In the genomic region with DNA sequence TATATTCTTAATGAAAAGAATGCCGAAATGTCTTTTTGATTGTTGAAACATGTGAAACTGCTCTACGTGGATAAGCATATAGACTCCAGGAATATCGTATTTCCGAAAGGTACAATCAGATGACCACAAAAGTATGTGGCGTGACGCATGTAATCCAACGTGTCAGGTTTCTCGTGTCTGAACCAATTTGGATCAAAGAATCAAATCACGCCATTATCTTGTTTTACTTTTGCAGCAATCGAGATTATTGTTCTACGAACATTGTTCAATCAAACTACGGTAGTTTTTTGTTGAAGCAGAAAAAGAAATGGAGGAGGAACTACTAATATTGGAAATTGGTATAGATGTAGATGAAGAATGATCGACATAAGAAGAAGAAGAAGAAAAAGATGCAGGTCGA, we compare ENCODE assay signal across 4 worm cellular contexts.
TF ChIP-seq lines count a peak whose summit lies in the region.

No protein-coding gene starts in this region.

TF ChIP-seq in whole organism, L1 larva, 84 proteins besides CTCF, POLR2A, EP300 and RAD21 (continues in another document):
- TF ChIP-seq ztf-11 (tag; optimal IDR thresholded peaks at IDR 0.05; lab: Kevin White, UChicago) (no peak), lin-35 (GFP tag; optimal IDR thresholded peaks at IDR 0.05; lab: Kevin White, UChicago) (peak in 1 of 2 experiments; percentile 44), F16B12.6 (tag; optimal IDR thresholded peaks at IDR 0.05; lab: Kevin White, UChicago) (no peak), rnt-1 (tag; optimal IDR thresholded peaks at IDR 0.05; lab: Kevin White, UChicago) (no peak), grh-1 (GFP tag; IDR thresholded peaks at IDR 0.05; lab: Robert Waterston, UW) (0 out of 2 replicates have a peak, but pooled peaks have one; percentile 28), nhr-237 (tag; optimal IDR thresholded peaks at IDR 0.05; lab: Kevin White, UChicago) (no peak), efl-1 (optimal IDR thresholded peaks at IDR 0.05; lab: Kevin White, UChicago) (no peak), efl-1 (GFP tag; optimal IDR thresholded peaks at IDR 0.05 in 1 of 2; lab: Kevin White, UChicago) (peak in 1 of 2 experiments; percentile 72), lin-14 (GFP tag; optimal IDR thresholded peaks at IDR 0.05; lab: Kevin White, UChicago) (peak; percentile 55), nhr-47 (tag; optimal IDR thresholded peaks at IDR 0.05; lab: Kevin White, UChicago) (peak; percentile 12), elt-3 (tag; optimal IDR thresholded peaks at IDR 0.05; lab: Kevin White, UChicago) (peak in 1 of 6 experiments; percentile 67), isw-1 (GFP tag; IDR thresholded peaks at IDR 0.05; lab: Robert Waterston, UW) (no peak), nhr-90 (tag; optimal IDR thresholded peaks at IDR 0.05; lab: Kevin White, UChicago; ENCODE audit: poor library complexity) (peak; percentile 46), egl-13 (tag; optimal IDR thresholded peaks at IDR 0.05; lab: Kevin White, UChicago) (no peak), hlh-4 (tag; optimal IDR thresholded peaks at IDR 0.05; lab: Kevin White, UChicago) (no peak), nhr-85 (tag; lab: Kevin White, UChicago) (peak; percentile 82), fos-1 (tag; optimal IDR thresholded peaks at IDR 0.05; lab: Kevin White, UChicago) (no peak), fkh-10 (GFP tag; optimal IDR thresholded peaks at IDR 0.05; lab: Kevin White, UChicago) (no peak), nhr-20 (tag; optimal IDR thresholded peaks at IDR 0.05; lab: Kevin White, UChicago) (peak; percentile 77), mep-1 (tag; optimal IDR thresholded peaks at IDR 0.05; lab: Kevin White, UChicago) (peak; percentile 35), lsy-2 (tag; optimal IDR thresholded peaks at IDR 0.05; lab: Kevin White, UChicago) (no peak), blmp-1 (tag; optimal IDR thresholded peaks at IDR 0.05; lab: Kevin White, UChicago) (peak; percentile 56)

TF ChIP-seq in whole organism, L2 larva, 48 proteins besides CTCF, POLR2A, EP300 and RAD21 (continues in another document):
- TF ChIP-seq gmeb-1 (tag; optimal IDR thresholded peaks at IDR 0.05; lab: Kevin White, UChicago) = no peak
- TF ChIP-seq unc-62 (GFP tag; optimal IDR thresholded peaks at IDR 0.05; lab: Kevin White, UChicago) = no peak
- TF ChIP-seq F13H6.1 (tag; optimal IDR thresholded peaks at IDR 0.05; lab: Kevin White, UChicago) = no peak
- peak; percentile 19 for TF ChIP-seq nhr-129 (tag; optimal IDR thresholded peaks at IDR 0.05; lab: Kevin White, UChicago)
- TF ChIP-seq nhr-21 (tag; optimal IDR thresholded peaks at IDR 0.05; lab: Kevin White, UChicago) = peak; percentile 68
- TF ChIP-seq lsy-2 (tag; optimal IDR thresholded peaks at IDR 0.05; lab: Kevin White, UChicago) = peak in 1 of 2 experiments; percentile 19
- no peak for TF ChIP-seq aly-2 (tag; optimal IDR thresholded peaks at IDR 0.05; lab: Kevin White, UChicago)
- TF ChIP-seq nhr-77 (tag; optimal IDR thresholded peaks at IDR 0.05; lab: Kevin White, UChicago) = no peak
- TF ChIP-seq zag-1 (tag; optimal IDR thresholded peaks at IDR 0.05; lab: Kevin White, UChicago) = no peak
- TF ChIP-seq nhr-11 (tag; optimal IDR thresholded peaks at IDR 0.05; lab: Kevin White, UChicago) = no peak
- no peak for TF ChIP-seq ceh-82 (tag; optimal IDR thresholded peaks at IDR 0.05; lab: Kevin White, UChicago)
- TF ChIP-seq peb-1 (tag; optimal IDR thresholded peaks at IDR 0.05; lab: Kevin White, UChicago) = no peak
- no peak for TF ChIP-seq elt-1 (tag; optimal IDR thresholded peaks at IDR 0.05; lab: Kevin White, UChicago)
- no peak for TF ChIP-seq mbf-1 (tag; optimal IDR thresholded peaks at IDR 0.05; lab: Kevin White, UChicago)
- TF ChIP-seq ZK546.5 (tag; optimal IDR thresholded peaks at IDR 0.05; lab: Kevin White, UChicago) = no peak
- no peak for TF ChIP-seq Y55F3AM.14 (GFP tag; optimal IDR thresholded peaks at IDR 0.05; lab: Kevin White, UChicago)
- TF ChIP-seq C34F6.9 (tag; optimal IDR thresholded peaks at IDR 0.05; lab: Kevin White, UChicago) = no peak
- TF ChIP-seq R02D3.7 (tag; optimal IDR thresholded peaks at IDR 0.05; lab: Kevin White, UChicago) = no peak
- no peak for TF ChIP-seq nhr-10 (tag; optimal IDR thresholded peaks at IDR 0.05; lab: Kevin White, UChicago)
- no peak for TF ChIP-seq snpc-4 (tag; optimal IDR thresholded peaks at IDR 0.05; lab: Kevin White, UChicago)
- TF ChIP-seq nhr-23 (tag; optimal IDR thresholded peaks at IDR 0.05; lab: Kevin White, UChicago) = no peak
- no peak for TF ChIP-seq blmp-1 (tag; optimal IDR thresholded peaks at IDR 0.05; lab: Kevin White, UChicago; ENCODE audit: insufficient read depth)
- no peak for TF ChIP-seq ztf-4 (tag; optimal IDR thresholded peaks at IDR 0.05; lab: Kevin White, UChicago)
- no peak for TF ChIP-seq lin-39 (tag; optimal IDR thresholded peaks at IDR 0.05; lab: Kevin White, UChicago)

TF ChIP-seq in whole organism, L3 larva, 47 proteins besides CTCF, POLR2A, EP300 and RAD21:
- TF ChIP-seq R02D3.7 (tag; optimal IDR thresholded peaks at IDR 0.05; lab: Kevin White, UChicago) (no peak), mml-1 (tag; optimal IDR thresholded peaks at IDR 0.05; lab: Kevin White, UChicago) (no peak), lsy-12 (tag; optimal IDR thresholded peaks at IDR 0.05; lab: Kevin White, UChicago) (no peak), nhr-43 (tag; optimal IDR thresholded peaks at IDR 0.05; lab: Kevin White, UChicago; ENCODE audit: poor library complexity, severe bottlenecking) (peak; percentile 29), elt-1 (tag; optimal IDR thresholded peaks at IDR 0.05; lab: Kevin White, UChicago) (no peak), pha-4 (tag; optimal IDR thresholded peaks at IDR 0.05; lab: Kevin White, UChicago) (no peak), hmg-11 (tag; optimal IDR thresholded peaks at IDR 0.05; lab: Kevin White, UChicago) (no peak), nhr-25 (tag; optimal IDR thresholded peaks at IDR 0.05; lab: Kevin White, UChicago) (peak; percentile 31), nhr-23 (tag; optimal IDR thresholded peaks at IDR 0.05; lab: Kevin White, UChicago) (peak; percentile 33)

TF ChIP-seq in whole organism, L4 larva, 104 proteins besides CTCF, POLR2A, EP300 and RAD21:
- TF ChIP-seq hlh-30 (tag; optimal IDR thresholded peaks at IDR 0.05; lab: Kevin White, UChicago; ENCODE audit: insufficient read depth) (peak; percentile 64), nhr-28 (tag; optimal IDR thresholded peaks at IDR 0.05; lab: Kevin White, UChicago) (peak; percentile 44), gei-8 (GFP tag; optimal IDR thresholded peaks at IDR 0.05; lab: Kevin White, UChicago) (no peak), mxl-3 (GFP tag; optimal IDR thresholded peaks at IDR 0.05; lab: Kevin White, UChicago) (peak; percentile 2), nhr-11 (tag; optimal IDR thresholded peaks at IDR 0.05; lab: Kevin White, UChicago) (no peak), D1046.2 (GFP tag; IDR thresholded peaks at IDR 0.05; lab: Robert Waterston, UW) (no peak), F10B5.3 (tag; optimal IDR thresholded peaks at IDR 0.05; lab: Kevin White, UChicago) (no peak), lin-1 (GFP tag; IDR thresholded peaks at IDR 0.05; lab: Robert Waterston, UW) (no peak), mxl-2 (GFP tag; conservative IDR thresholded peaks at IDR 0.05; lab: Robert Waterston, UW) (no peak), attf-4 (tag; optimal IDR thresholded peaks at IDR 0.05; lab: Kevin White, UChicago) (no peak), ces-1 (GFP tag; optimal IDR thresholded peaks at IDR 0.05; lab: Kevin White, UChicago) (no peak), mdl-1 (tag; optimal IDR thresholded peaks at IDR 0.05; lab: Kevin White, UChicago) (peak in 1 of 2 experiments; percentile 63), aly-2 (tag; optimal IDR thresholded peaks at IDR 0.05; lab: Kevin White, UChicago) (no peak), madf-9 (GFP tag; conservative IDR thresholded peaks at IDR 0.05; lab: Robert Waterston, UW) (no peak), zfp-3 (GFP tag; conservative IDR thresholded peaks at IDR 0.05; lab: Robert Waterston, UW) (no peak), F44E2.7 (GFP tag; IDR thresholded peaks at IDR 0.05; lab: Robert Waterston, UW) (no peak), hlh-11 (tag; optimal IDR thresholded peaks at IDR 0.05; lab: Kevin White, UChicago) (peak; percentile 28), nhr-237 (tag; optimal IDR thresholded peaks at IDR 0.05; lab: Kevin White, UChicago) (no peak), dmd-6 (GFP tag; IDR thresholded peaks at IDR 0.05; lab: Robert Waterston, UW) (0 out of 2 replicates have a peak, but pooled peaks have one; percentile 35), mdt-29 (GFP tag; IDR thresholded peaks at IDR 0.05; lab: Robert Waterston, UW) (no peak), dmd-9 (GFP tag; IDR thresholded peaks at IDR 0.05; lab: Robert Waterston, UW) (no peak), tag-97 (GFP tag; IDR thresholded peaks at IDR 0.05; lab: Robert Waterston, UW) (no peak), nhr-111 (GFP tag; optimal IDR thresholded peaks at IDR 0.05; lab: Kevin White, UChicago) (no peak), ama-1 (optimal IDR thresholded peaks at IDR 0.05; lab: Kevin White, UChicago) (no peak), daf-16 (GFP tag; optimal IDR thresholded peaks at IDR 0.05; lab: Kevin White, UChicago) (no peak), daf-16 (tag; optimal IDR thresholded peaks at IDR 0.05; lab: Kevin White, UChicago) (no peak), unc-39 (tag; optimal IDR thresholded peaks at IDR 0.05; lab: Kevin White, UChicago) (no peak), ceh-62 (tag; optimal IDR thresholded peaks at IDR 0.05; lab: Kevin White, UChicago) (no peak), unc-62 (GFP tag; optimal IDR thresholded peaks at IDR 0.05 in 1 of 2; lab: Kevin White, UChicago) (no peak), unc-62 (tag; optimal IDR thresholded peaks at IDR 0.05; lab: Kevin White, UChicago) (no peak), nhr-76 (tag; optimal IDR thresholded peaks at IDR 0.05; lab: Kevin White, UChicago) (no peak), mes-2 (tag; optimal IDR thresholded peaks at IDR 0.05; lab: Kevin White, UChicago; ENCODE audit: poor library complexity, severe bottlenecking) (no peak), nhr-10 (tag; optimal IDR thresholded peaks at IDR 0.05; lab: Kevin White, UChicago) (no peak), lin-39 (tag; optimal IDR thresholded peaks at IDR 0.05; lab: Kevin White, UChicago) (no peak), ctbp-1 (GFP tag; IDR thresholded peaks at IDR 0.05; lab: Robert Waterston, UW) (no peak)
TF ChIP-seq in whole organism, L4 larva: peak in this region for 6.

Comparison
In these comparisons a context has a peak if more than half of its experiments do, and no peak if none do; other contexts are left out.
1. Of the 29 proteins assayed by ChIP-seq in both whole organism, L4 larva and whole organism, L1 larva: peak only in whole organism, L4 larva: nhr-28; only in whole organism, L1 larva: mep-1 and unc-130; in both: none; in neither: 25; mixed calls (peak in some experiments, not most) for 1.